Worm (Caenorhabditis elegans) whole organism, early embryonic: ENCODE results near the gene lipl-4.

Experiments
- ama-1 ChIP-seq: fragments of 150-350 bp; optimal IDR thresholded peaks from 2 replicates; lab custom pipeline; 2014
- sea-1 ChIP-seq: fragments of 200-800 bp; sonication (Bioruptor generic); conservative IDR thresholded peaks from 2 replicates; pipeline ENCODE4 v1.3.6; 2022; ENCODE audit warnings: missing genetic modification characterization, missing compliant biosample characterization

ce11 chrV:6520385-6521080 lies 29.4 kb upstream of the lipl-4 start, which contains the start of the genes F46E10.2 and F46E10.18:
- no peak for TF ChIP-seq ama-1 (lab: Kevin White, UChicago)
- no peak for TF ChIP-seq sea-1
